Fruit fly (Drosophila melanogaster) whole organism, embryonic: Measurements from ENCODE around the gene CG13949.

ENCODE experiments used
- Bdp1 ChIP-seq: fragments of 200-800 bp; sonication (Bioruptor generic); optimal IDR thresholded peaks from 3 replicates; lab custom pipeline; 2016; ENCODE audit warnings: missing biosample characterization, missing genetic modification characterization
- CG1233 ChIP-seq: fragments of 200-800 bp; sonication (Bioruptor generic); optimal IDR thresholded peaks from 4 replicates; lab custom pipeline; 2018; ENCODE audit warnings: missing biosample characterization, mild to moderate bottlenecking, missing genetic modification characterization
- CG12744 ChIP-seq: fragments of 200-800 bp; sonication (Bioruptor generic); optimal IDR thresholded peaks from 2 replicates; lab custom pipeline; 2016; ENCODE audit warnings: missing biosample characterization, missing genetic modification characterization
- CG13894 ChIP-seq: fragments of 200-800 bp; sonication (Bioruptor generic); optimal IDR thresholded peaks from 3 replicates; lab custom pipeline; 2018; ENCODE audit warnings: missing biosample characterization, mild to moderate bottlenecking, missing genetic modification characterization, moderate library complexity
- CG14050 ChIP-seq: fragments of 200-800 bp; sonication (Bioruptor generic); IDR thresholded peaks from 3 replicates; pipeline ENCODE4 v1.3.6; 2022; ENCODE audit warnings: missing biosample characterization, missing genetic modification characterization
- CG14710 ChIP-seq: fragments of 200-800 bp; sonication (Bioruptor generic); optimal IDR thresholded peaks from 3 replicates; lab custom pipeline; 2019; ENCODE audit warnings: missing biosample characterization, mild to moderate bottlenecking, missing genetic modification characterization, moderate library complexity
- CG14965 ChIP-seq: fragments of 200-800 bp; sonication (Bioruptor generic); optimal IDR thresholded peaks from 2 replicates; lab custom pipeline; 2016; ENCODE audit warnings: missing biosample characterization, missing genetic modification characterization, borderline replicate concordance
- CG17359 ChIP-seq: fragments of 200-800 bp; sonication (Bioruptor generic); optimal IDR thresholded peaks from 3 replicates; lab custom pipeline; 2018; ENCODE audit warnings: missing biosample characterization, mild to moderate bottlenecking, missing genetic modification characterization, moderate library complexity
- CG2199 ChIP-seq: fragments of 200-800 bp; sonication (Bioruptor generic); IDR thresholded peaks from 3 replicates; pipeline ENCODE4 v1.3.6; 2022; ENCODE audit warnings: missing biosample characterization, missing genetic modification characterization
- CG2678 ChIP-seq: fragments of 200-800 bp; sonication (Bioruptor generic); optimal IDR thresholded peaks from 3 replicates; lab custom pipeline; 2019; ENCODE audit warnings: missing biosample characterization, mild to moderate bottlenecking, missing genetic modification characterization, moderate library complexity
- CG31365 ChIP-seq: fragments of 200-800 bp; sonication (Bioruptor generic); optimal IDR thresholded peaks from 2 replicates; lab custom pipeline; 2018; ENCODE audit warnings: missing biosample characterization, mild to moderate bottlenecking, missing genetic modification characterization
- CG31388 ChIP-seq: fragments of 200-800 bp; sonication (Bioruptor generic); optimal IDR thresholded peaks from 2 replicates; lab custom pipeline; 2016; ENCODE audit warnings: missing biosample characterization, missing genetic modification characterization
- CG3407 ChIP-seq: fragments of 200-800 bp; sonication (Bioruptor generic); optimal IDR thresholded peaks from 2 replicates; lab custom pipeline; 2018; ENCODE audit warnings: missing biosample characterization, mild to moderate bottlenecking, missing genetic modification characterization
- CG4360 ChIP-seq: fragments of 200-800 bp; sonication (Bioruptor generic); IDR thresholded peaks from 2 replicates; pipeline ENCODE4 v1.3.6; 2022; ENCODE audit warnings: missing biosample characterization, missing genetic modification characterization
- CG4424 ChIP-seq: fragments of 200-800 bp; sonication (Bioruptor generic); optimal IDR thresholded peaks from 3 replicates; lab custom pipeline; 2016; ENCODE audit warnings: missing biosample characterization, missing genetic modification characterization
- CG4820 ChIP-seq: fragments of 200-800 bp; sonication (Bioruptor generic); optimal IDR thresholded peaks from 3 replicates; lab custom pipeline; 2016; ENCODE audit warnings: missing biosample characterization, missing genetic modification characterization
- CG6272 ChIP-seq: fragments of 200-800 bp; sonication (Bioruptor generic); IDR thresholded peaks from 2 replicates; pipeline ENCODE4 v1.3.6; 2022; ENCODE audit warnings: missing biosample characterization, missing genetic modification characterization
- CG6813 ChIP-seq: fragments of 200-800 bp; sonication (Bioruptor generic); optimal IDR thresholded peaks from 2 replicates; lab custom pipeline; 2017; ENCODE audit warnings: missing biosample characterization, missing genetic modification characterization, mild to moderate bottlenecking, moderate library complexity, missing genetic modification reagents
- CG7839 ChIP-seq: fragments of 200-800 bp; sonication (Bioruptor generic); optimal IDR thresholded peaks from 3 replicates; lab custom pipeline; 2018; ENCODE audit warnings: missing biosample characterization, mild to moderate bottlenecking, missing genetic modification characterization, moderate library complexity
- CG8281 ChIP-seq: fragments of 200-800 bp; sonication (Bioruptor generic); optimal IDR thresholded peaks from 2 replicates; lab custom pipeline; 2018; ENCODE audit warnings: missing biosample characterization, mild to moderate bottlenecking, missing genetic modification characterization, moderate library complexity
- CG8359 ChIP-seq: fragments of 200-800 bp; sonication (Bioruptor generic); optimal IDR thresholded peaks from 2 replicates; lab custom pipeline; 2017; ENCODE audit warnings: missing biosample characterization, mild to moderate bottlenecking, missing genetic modification characterization, borderline replicate concordance
- CG9727 ChIP-seq: fragments of 200-800 bp; sonication (Bioruptor generic); optimal IDR thresholded peaks from 3 replicates; lab custom pipeline; 2017; ENCODE audit warnings: missing biosample characterization, mild to moderate bottlenecking, missing genetic modification characterization
- CG9817 ChIP-seq: fragments of 200-800 bp; sonication (Bioruptor generic); optimal IDR thresholded peaks from 2 replicates; lab custom pipeline; 2018; ENCODE audit warnings: missing biosample characterization, mild to moderate bottlenecking, missing genetic modification characterization, moderate library complexity
- Dll ChIP-seq: fragments of 200-800 bp; sonication (Bioruptor generic); IDR thresholded peaks from 4 replicates; pipeline ENCODE4 v1.3.6; 2022; ENCODE audit warnings: missing biosample characterization, missing genetic modification characterization; ENCODE audit not compliant: partially characterized antibody
- Ets65A ChIP-seq: fragments of 200-800 bp; sonication (Bioruptor generic); peaks from one replicate; lab custom pipeline; 2016; ENCODE audit warnings: missing biosample characterization, missing genetic modification characterization
- Fer3 ChIP-seq: fragments of 200-800 bp; sonication (Bioruptor generic); optimal IDR thresholded peaks from 2 replicates; lab custom pipeline; 2018; ENCODE audit warnings: missing biosample characterization, mild to moderate bottlenecking, missing genetic modification characterization, moderate library complexity
- HHEX ChIP-seq: fragments of 200-800 bp; sonication (Bioruptor generic); optimal IDR thresholded peaks from 3 replicates; lab custom pipeline; 2017; ENCODE audit warnings: missing biosample characterization, mild to moderate bottlenecking, missing genetic modification characterization, missing genetic modification reagents
- Hmr ChIP-seq: fragments of 200-800 bp; sonication (Bioruptor generic); optimal IDR thresholded peaks from 3 replicates; lab custom pipeline; 2017; ENCODE audit warnings: mild to moderate bottlenecking, missing biosample characterization, missing genetic modification reagents, missing genetic modification characterization
- Kr ChIP-seq: fragments of 200-800 bp; sonication (Bioruptor generic); optimal IDR thresholded peaks from 2 replicates; lab custom pipeline; 2017; ENCODE audit warnings: missing biosample characterization, mild to moderate bottlenecking, missing genetic modification characterization
- Nf-YA ChIP-seq: fragments of 200-800 bp; sonication (Bioruptor generic); IDR thresholded peaks from 2 replicates; pipeline ENCODE4 v1.3.6; 2022; ENCODE audit warnings: missing biosample characterization, missing genetic modification characterization
- NfI ChIP-seq: fragments of 200-800 bp; sonication (Bioruptor generic); optimal IDR thresholded peaks from 3 replicates; lab custom pipeline; 2018; ENCODE audit warnings: missing biosample characterization, mild to moderate bottlenecking, missing genetic modification characterization, moderate library complexity
- Optix ChIP-seq: fragments of 200-800 bp; sonication (Bioruptor generic); IDR thresholded peaks from 3 replicates; pipeline ENCODE4 v1.3.6; 2022; ENCODE audit warnings: missing biosample characterization, missing genetic modification characterization
- Ptx1 ChIP-seq: fragments of 200-800 bp; sonication (Bioruptor generic); IDR thresholded peaks from 2 replicates; pipeline ENCODE4 v1.3.6; 2022; ENCODE audit warnings: missing biosample characterization, missing genetic modification characterization
- al ChIP-seq: fragments of 200-800 bp; sonication (Bioruptor generic); IDR thresholded peaks from 2 replicates; pipeline ENCODE4 v1.3.6; 2022; ENCODE audit warnings: missing biosample characterization, missing genetic modification characterization
- dm ChIP-seq: fragments of 200-800 bp; sonication (Bioruptor generic); optimal IDR thresholded peaks from 3 replicates; lab custom pipeline; 2016; ENCODE audit warnings: missing biosample characterization, missing genetic modification characterization
- dmrt99B ChIP-seq: fragments of 200-800 bp; sonication (Bioruptor generic); optimal IDR thresholded peaks from 2 replicates; lab custom pipeline; 2018; ENCODE audit warnings: missing biosample characterization, mild to moderate bottlenecking, missing genetic modification characterization, moderate library complexity
- esg ChIP-seq: fragments of 200-800 bp; sonication (Bioruptor generic); conservative IDR thresholded peaks from 2 replicates; pipeline ENCODE4 v1.3.6; 2022; ENCODE audit warnings: missing biosample characterization, missing genetic modification characterization
- fd102C ChIP-seq: fragments of 200-800 bp; sonication (Bioruptor generic); optimal IDR thresholded peaks from 2 replicates; lab custom pipeline; 2018; ENCODE audit warnings: missing biosample characterization, mild to moderate bottlenecking, missing genetic modification characterization, moderate library complexity
- h ChIP-seq: fragments of >200 bp; optimal IDR thresholded peaks from 2 replicates; lab custom pipeline; 2017
- hth ChIP-seq: fragments of >200 bp; optimal IDR thresholded peaks from 2 replicates; lab custom pipeline; 2017; ENCODE audit warnings: inconsistent platforms
- knrl ChIP-seq: fragments of 200-800 bp; sonication (Bioruptor generic); IDR thresholded peaks from 3 replicates; pipeline ENCODE4 v1.3.6; 2022; ENCODE audit warnings: missing biosample characterization, missing genetic modification characterization; ENCODE audit not compliant: partially characterized antibody
- salm ChIP-seq: fragments of 200-800 bp; sonication (Bioruptor generic); optimal IDR thresholded peaks from 2 replicates; lab custom pipeline; 2018; ENCODE audit warnings: missing biosample characterization, mild to moderate bottlenecking, missing genetic modification characterization
- sens-2 ChIP-seq: fragments of 200-800 bp; sonication (Bioruptor generic); IDR thresholded peaks from 2 replicates; pipeline ENCODE4 v1.3.6; 2022; ENCODE audit warnings: missing biosample characterization, missing genetic modification characterization
- tll ChIP-seq, 2 experiments: fragments of 200-800 bp in 1 of 2; fragments of >200 bp in 1 of 2; sonication (Bioruptor generic) in 1 of 2; optimal IDR thresholded peaks; 2 replicates each; lab custom pipeline; 2017 to 2019; ENCODE audit warnings: missing biosample characterization in 2 of 2, missing genetic modification characterization in 2 of 2, mild to moderate bottlenecking in 1 of 2, moderate library complexity in 1 of 2
- toy ChIP-seq: fragments of 200-800 bp; sonication (Bioruptor generic); IDR thresholded peaks from 2 replicates; pipeline ENCODE4 v1.3.6; 2022; ENCODE audit warnings: missing biosample characterization, missing genetic modification characterization
- trh ChIP-seq: fragments of 200-800 bp; sonication (Bioruptor generic); optimal IDR thresholded peaks from 2 replicates; lab custom pipeline; 2016; ENCODE audit warnings: missing biosample characterization, missing genetic modification characterization
- tx ChIP-seq: fragments of 200-800 bp; sonication (Bioruptor generic); optimal IDR thresholded peaks from 2 replicates; lab custom pipeline; 2016; ENCODE audit warnings: missing biosample characterization, missing genetic modification characterization
- z ChIP-seq: fragments of 200-800 bp; sonication (Bioruptor generic); IDR thresholded peaks from 3 replicates; pipeline ENCODE4 v1.3.6; 2022; ENCODE audit warnings: missing biosample characterization, missing genetic modification characterization
- zen ChIP-seq: fragments of 200-800 bp; sonication (Bioruptor generic); optimal IDR thresholded peaks from 3 replicates; lab custom pipeline; 2018; ENCODE audit warnings: missing biosample characterization, mild to moderate bottlenecking, missing genetic modification characterization, moderate library complexity

The CG13949 gene

dm6 chr2L:866950-867744 lies 12.0 kb downstream of the CG13949 start (continued):
- TF ChIP-seq Optix (GFP tag; lab: Robert Waterston, UW) (peak; percentile 89), CG13894 (tag; lab: Kevin White, UChicago) (peak; percentile 89), zen (peak; percentile 89), CG31388 (GFP tag; lab: Kevin White, UChicago) (peak; percentile 75), CG4360 (GFP tag; lab: Robert Waterston, UW) (peak; percentile 64), fd102C (GFP tag; lab: Kevin White, UChicago) (peak; percentile 62), CG31365 (tag; lab: Kevin White, UChicago) (peak; percentile 81), CG8359 (GFP tag; lab: Kevin White, UChicago) (peak; percentile 52), Fer3 (tag; lab: Kevin White, UChicago) (peak; percentile 95), Kr (GFP tag; lab: Kevin White, UChicago) (no peak), CG2678 (peak; percentile 96), hth (lab: Kevin White, UChicago) (no peak), CG3407 (peak; percentile 81), Dll (no peak), Hmr (peak; percentile 92), tll (GFP tag; optimal IDR thresholded peaks at IDR 0.05; lab: Kevin White, UChicago) (no peak), HHEX (GFP tag; lab: Kevin White, UChicago) (peak; percentile 84), CG14710 (tag; lab: Kevin White, UChicago) (peak; percentile 83), toy (GFP tag; lab: Robert Waterston, UW) (peak; percentile 90), CG8281 (tag; lab: Kevin White, UChicago) (peak; percentile 86), h (no peak), knrl (GFP tag; lab: Robert Waterston, UW) (peak; percentile 46; the same call in 1 of the 3 replicates), CG14965 (GFP tag; lab: Kevin White, UChicago) (no peak), Nf-YA (GFP tag; lab: Robert Waterston, UW) (peak; percentile 88), CG2199 (GFP tag; lab: Robert Waterston, UW) (peak; percentile 91; the same call in 2 of the 3 replicates), dm (GFP tag; lab: Kevin White, UChicago) (peak; percentile 75), salm (tag; lab: Kevin White, UChicago) (peak; percentile 81), sens-2 (GFP tag; lab: Robert Waterston, UW) (peak; percentile 88), CG1233 (peak; percentile 93), Ptx1 (peak; percentile 96), Ets65A (peak; percentile 99), z (GFP tag; lab: Robert Waterston, UW) (no peak), CG14050 (GFP tag; lab: Robert Waterston, UW) (peak; percentile 94), dmrt99B (tag; lab: Kevin White, UChicago) (peak; percentile 95), CG4820 (peak; percentile 89), CG9817 (tag; lab: Kevin White, UChicago) (peak; percentile 96), trh (GFP tag; lab: Kevin White, UChicago) (peak; percentile 69), al (peak; percentile 92), esg (GFP tag; lab: Robert Waterston, UW) (peak; percentile 92), tx (peak; percentile 79), CG6272 (GFP tag; lab: Robert Waterston, UW) (peak; percentile 94), NfI (peak; percentile 94), CG9727 (peak; percentile 91), Bdp1 (peak; percentile 68), CG6813 (peak; percentile 91), CG7839 (peak; percentile 95), CG4424 (GFP tag; lab: Kevin White, UChicago) (peak; percentile 91), CG12744 (GFP tag; lab: Kevin White, UChicago) (peak; percentile 85), CG17359 (tag; lab: Kevin White, UChicago) (peak; percentile 95)
